Worm (Caenorhabditis elegans) whole organism, midembryonic: Measurements from ENCODE around the gene F59E12.3.
"Not testable (repeated sequence)": the region's sequence is repeated elsewhere in the genome, so short reads cannot be mapped to it uniquely, and the experiment has no call there.

Experiments used
- T22C8.4 ChIP-seq: fragments of 200-800 bp; sonication (Bioruptor generic); IDR thresholded peaks from 2 replicates; pipeline ENCODE4 v1.3.6; 2022; ENCODE audit warnings: missing genetic modification characterization, missing compliant biosample characterization
- ref-1 ChIP-seq: fragments of 200-800 bp; sonication (Bioruptor generic); conservative IDR thresholded peaks from 2 replicates; pipeline ENCODE4 v1.3.6; 2022; ENCODE audit warnings: missing genetic modification reagents, missing genetic modification characterization, missing compliant biosample characterization
- tab-1 ChIP-seq: fragments of 200-800 bp; sonication (Bioruptor generic); IDR thresholded peaks from 2 replicates; pipeline ENCODE4 v1.3.6; 2022; ENCODE audit warnings: missing genetic modification characterization, missing compliant biosample characterization

ce11 chrII:5622383-5622939 is 15.7 kb upstream of the F59E12.3 start, which contains the start of the genes eif-3.L and npl-4.2:
- not testable (repeated sequence) for TF ChIP-seq ref-1, tab-1, T22C8.4 (GFP tag; lab: Robert Waterston, UW)
